Worm (Caenorhabditis elegans) whole organism, L3 larva: Measurements from ENCODE around the gene T24H10.1.

Experiments used
- R02D3.7 ChIP-seq: fragments of 150-350 bp; optimal IDR thresholded peaks from 2 replicates; lab custom pipeline; 2014; ENCODE audit warnings: missing biosample characterization, missing genetic modification characterization
- ZK546.5 ChIP-seq: sonication (generic microtip); optimal IDR thresholded peaks from 2 replicates; lab custom pipeline; 2017; ENCODE audit warnings: missing biosample characterization, missing genetic modification characterization
- aly-2 ChIP-seq: fragments of 150-350 bp; optimal IDR thresholded peaks from 2 replicates; lab custom pipeline; 2014; ENCODE audit warnings: missing biosample characterization, missing genetic modification characterization
- ama-1 ChIP-seq: fragments of 150-350 bp; optimal IDR thresholded peaks from 2 replicates; lab custom pipeline; 2018
- ceh-16 ChIP-seq: sonication (generic microtip); optimal IDR thresholded peaks from 2 replicates; lab custom pipeline; 2017; ENCODE audit warnings: missing biosample characterization, missing genetic modification characterization
- ceh-28 ChIP-seq: fragments of 150-350 bp; optimal IDR thresholded peaks from 2 replicates; lab custom pipeline; 2014; ENCODE audit warnings: missing biosample characterization, missing genetic modification reagents, missing genetic modification characterization
- ceh-9 ChIP-seq: sonication (generic microtip); optimal IDR thresholded peaks from 2 replicates; lab custom pipeline; 2018; ENCODE audit warnings: missing biosample characterization, missing genetic modification characterization
- daf-12 ChIP-seq: fragments of 150-350 bp; optimal IDR thresholded peaks from 2 replicates; lab custom pipeline; 2014; ENCODE audit warnings: missing biosample characterization, missing genetic modification reagents, missing genetic modification characterization
- egl-27 ChIP-seq: sonication (generic microtip); optimal IDR thresholded peaks from 4 replicates; lab custom pipeline; 2017; ENCODE audit warnings: missing biosample characterization, missing genetic modification reagents, missing genetic modification characterization
- egl-5 ChIP-seq: fragments of 150-350 bp; optimal IDR thresholded peaks from 2 replicates; lab custom pipeline; 2017; ENCODE audit warnings: missing biosample characterization, missing genetic modification reagents, missing genetic modification characterization, inconsistent platforms
- elt-1 ChIP-seq: fragments of 150-350 bp; optimal IDR thresholded peaks from 2 replicates; lab custom pipeline; 2014; ENCODE audit warnings: missing biosample characterization, missing genetic modification characterization
- elt-2 ChIP-seq: sonication (generic microtip); optimal IDR thresholded peaks from 2 replicates; lab custom pipeline; 2016; ENCODE audit warnings: missing genetic modification reagents, mild to moderate bottlenecking, missing genetic modification characterization, missing compliant biosample characterization
- elt-3 ChIP-seq, 3 experiments: fragments of 150-350 bp in 1 of 3; sonication (generic microtip) in 2 of 3; optimal IDR thresholded peaks; 2 replicates in 2 of 3; 4 replicates in 1 of 3; lab custom pipeline; 2014 to 2017; ENCODE audit warnings: missing biosample characterization in 3 of 3, missing genetic modification characterization in 3 of 3
- eor-1 ChIP-seq, 2 experiments: fragments of 150-350 bp; optimal IDR thresholded peaks; 2 replicates each; lab custom pipeline; 2014 to 2018; ENCODE audit warnings: missing biosample characterization in 2 of 2, missing genetic modification characterization in 2 of 2
- fkh-10 ChIP-seq: sonication (generic microtip); optimal IDR thresholded peaks from 2 replicates; lab custom pipeline; 2017; ENCODE audit warnings: missing biosample characterization, missing genetic modification reagents, missing genetic modification characterization
- fkh-2 ChIP-seq: fragments of 150-350 bp; optimal IDR thresholded peaks from 2 replicates; lab custom pipeline; 2014; ENCODE audit warnings: missing biosample characterization, missing genetic modification reagents, missing genetic modification characterization
- fos-1 ChIP-seq: fragments of 150-350 bp; optimal IDR thresholded peaks from 2 replicates; lab custom pipeline; 2014; ENCODE audit warnings: missing biosample characterization, missing genetic modification characterization
- hmg-11 ChIP-seq: sonication (generic microtip); optimal IDR thresholded peaks from 2 replicates; lab custom pipeline; 2016; ENCODE audit warnings: missing genetic modification characterization, missing compliant biosample characterization
- jun-1 ChIP-seq: fragments of 150-350 bp; optimal IDR thresholded peaks from 2 replicates; lab custom pipeline; 2014; ENCODE audit warnings: missing biosample characterization, missing genetic modification reagents, missing genetic modification characterization
- lin-15B ChIP-seq: fragments of 150-350 bp; optimal IDR thresholded peaks from 2 replicates; lab custom pipeline; 2014; ENCODE audit warnings: missing biosample characterization, missing genetic modification characterization
- lin-39 ChIP-seq: fragments of 150-350 bp; optimal IDR thresholded peaks from 2 replicates; lab custom pipeline; 2018; ENCODE audit warnings: missing biosample characterization, missing genetic modification reagents, missing genetic modification characterization
- lsy-12 ChIP-seq: sonication (generic microtip); optimal IDR thresholded peaks from 2 replicates; lab custom pipeline; 2016; ENCODE audit warnings: mild to moderate bottlenecking, missing genetic modification characterization, missing compliant biosample characterization
- nfya-1 ChIP-seq: sonication (generic microtip); optimal IDR thresholded peaks from 2 replicates; lab custom pipeline; 2017; ENCODE audit warnings: missing genetic modification characterization, mild to moderate bottlenecking, missing compliant biosample characterization, antibody characterized with exemption, moderate library complexity; ENCODE audit not compliant: insufficient read depth
- nhr-11 ChIP-seq: fragments of 150-350 bp; optimal IDR thresholded peaks from 2 replicates; lab custom pipeline; 2014; ENCODE audit warnings: missing biosample characterization, missing genetic modification characterization
- nhr-23 ChIP-seq: fragments of 150-350 bp; optimal IDR thresholded peaks from 2 replicates; lab custom pipeline; 2014; ENCODE audit warnings: missing biosample characterization, missing genetic modification reagents, missing genetic modification characterization
- nhr-25 ChIP-seq: sonication (generic microtip); optimal IDR thresholded peaks from 2 replicates; lab custom pipeline; 2017; ENCODE audit warnings: missing biosample characterization, missing genetic modification characterization
- nhr-28 ChIP-seq: fragments of 150-350 bp; optimal IDR thresholded peaks from 2 replicates; lab custom pipeline; 2014; ENCODE audit warnings: missing biosample characterization, missing genetic modification characterization
- nhr-43 ChIP-seq: sonication (generic microtip); optimal IDR thresholded peaks from 2 replicates; lab custom pipeline; 2016; ENCODE audit warnings: mild to moderate bottlenecking, missing genetic modification characterization, missing compliant biosample characterization; ENCODE audit not compliant: poor library complexity, severe bottlenecking
- nhr-76 ChIP-seq: fragments of 150-350 bp; sonication (generic microtip); optimal IDR thresholded peaks from 5 replicates; lab custom pipeline; 2014; ENCODE audit warnings: missing biosample characterization, missing genetic modification characterization
- nhr-77 ChIP-seq: fragments of 150-350 bp; optimal IDR thresholded peaks from 2 replicates; lab custom pipeline; 2014; ENCODE audit warnings: missing biosample characterization, missing genetic modification characterization
- pha-4 ChIP-seq: fragments of 150-350 bp; optimal IDR thresholded peaks from 2 replicates; lab custom pipeline; 2014; ENCODE audit warnings: missing biosample characterization, missing genetic modification reagents, missing genetic modification characterization
- pqm-1 ChIP-seq: fragments of 150-350 bp; optimal IDR thresholded peaks from 2 replicates; lab custom pipeline; 2017; ENCODE audit warnings: missing biosample characterization, missing genetic modification characterization, inconsistent platforms
- sea-2 ChIP-seq: fragments of 150-350 bp; sonication (generic microtip); optimal IDR thresholded peaks from 4 replicates; lab custom pipeline; 2014; ENCODE audit warnings: missing biosample characterization, missing genetic modification reagents, missing genetic modification characterization
- skn-1 ChIP-seq: fragments of 150-350 bp; optimal IDR thresholded peaks from 2 replicates; lab custom pipeline; 2014; ENCODE audit warnings: missing biosample characterization, missing genetic modification characterization
- snpc-4 ChIP-seq: fragments of 150-350 bp; optimal IDR thresholded peaks from 2 replicates; lab custom pipeline; 2014; ENCODE audit warnings: missing biosample characterization, missing genetic modification characterization
- tbx-2 ChIP-seq: sonication (generic microtip); optimal IDR thresholded peaks from 2 replicates; lab custom pipeline; 2016; ENCODE audit warnings: mild to moderate bottlenecking, missing genetic modification characterization, missing compliant biosample characterization
- unc-39 ChIP-seq: sonication (generic microtip); optimal IDR thresholded peaks from 4 replicates; lab custom pipeline; 2017; ENCODE audit warnings: missing biosample characterization, missing genetic modification characterization
- unc-62 ChIP-seq: fragments of 150-350 bp; sonication (generic microtip); optimal IDR thresholded peaks from 4 replicates; lab custom pipeline; 2014; ENCODE audit warnings: missing biosample characterization, missing genetic modification reagents, missing genetic modification characterization
- ztf-11 ChIP-seq: fragments of 150-350 bp; optimal IDR thresholded peaks from 2 replicates; lab custom pipeline; 2014; ENCODE audit warnings: missing biosample characterization, missing genetic modification characterization

T24H10.1 gene

ce11 chrII:9099017-9099416 lies at the start of gene T24H10.1:
TSS of gene T24H10.1 (plus strand) at chrII:9099371.
- TF ChIP-seq aly-2 (tag; lab: Kevin White, UChicago) (no peak), R02D3.7 (peak; percentile 25), pha-4 (tag; lab: Kevin White, UChicago) (peak; percentile 72), lin-15B (tag; lab: Kevin White, UChicago) (peak; percentile 67), ceh-16 (tag; lab: Kevin White, UChicago) (no peak), ceh-28 (tag; lab: Kevin White, UChicago) (peak; percentile 28), hmg-11 (peak; percentile 44), nhr-25 (peak; percentile 51), nhr-43 (tag; lab: Kevin White, UChicago) (peak; percentile 48), nhr-23 (tag; lab: Kevin White, UChicago) (peak; percentile 65), sea-2 (GFP tag; lab: Kevin White, UChicago) (no peak), nfya-1 (tag; lab: Kevin White, UChicago) (peak; percentile 72), ceh-9 (tag; lab: Kevin White, UChicago) (no peak), lsy-12 (tag; lab: Kevin White, UChicago) (peak; percentile 14), pqm-1 (tag; lab: Kevin White, UChicago) (peak; percentile 12), snpc-4 (peak; percentile 56), tbx-2 (tag; lab: Kevin White, UChicago) (peak; percentile 55), skn-1 (tag; lab: Kevin White, UChicago) (peak; percentile 72), elt-2 (tag; lab: Kevin White, UChicago) (peak; percentile 30), nhr-11 (tag; lab: Kevin White, UChicago) (no peak)

ce11 chrII:9053564-9053963 lies 45.6 kb upstream of the T24H10.1 start, which contains the start of gene T24B8.7:
TSS of gene T24B8.7 (minus strand) at chrII:9053664.
- TF ChIP-seq unc-39 (no peak), hmg-11 (no peak), unc-62 (GFP tag; lab: Kevin White, UChicago) (no peak), ama-1 (no peak), nhr-23 (tag; lab: Kevin White, UChicago) (no peak)

ce11 chrII:9054604-9055003 lies 44.6 kb upstream of the T24H10.1 start, which contains the start of gene chmp-7:
TSS of gene chmp-7 (plus strand) at chrII:9054972.
- TF ChIP-seq elt-1 (no peak), ceh-28 (tag; lab: Kevin White, UChicago) (no peak), nhr-25 (peak; percentile 85), nhr-28 (no peak), fkh-2 (tag; lab: Kevin White, UChicago) (no peak), nhr-23 (tag; lab: Kevin White, UChicago) (peak; percentile 79), pha-4 (tag; lab: Kevin White, UChicago) (peak; percentile 95), lin-39 (tag; lab: Kevin White, UChicago) (peak; percentile 50), hmg-11 (peak; percentile 75), ztf-11 (no peak), daf-12 (tag; lab: Kevin White, UChicago) (no peak), egl-5 (tag; lab: Kevin White, UChicago) (peak; percentile 76), nhr-76 (tag; lab: Kevin White, UChicago) (no peak), fos-1 (tag; lab: Kevin White, UChicago) (no peak), eor-1 (tag; optimal IDR thresholded peaks at IDR 0.05; lab: Kevin White, UChicago) (no peak), egl-27 (tag; lab: Kevin White, UChicago) (peak; percentile 26), R02D3.7 (peak; percentile 68), nfya-1 (tag; lab: Kevin White, UChicago) (peak; percentile 88), tbx-2 (tag; lab: Kevin White, UChicago) (peak; percentile 32), sea-2 (GFP tag; lab: Kevin White, UChicago) (peak; percentile 79), nhr-77 (no peak), nhr-43 (tag; lab: Kevin White, UChicago) (peak; percentile 83), lsy-12 (tag; lab: Kevin White, UChicago) (peak; percentile 57), ceh-9 (tag; lab: Kevin White, UChicago) (no peak), ZK546.5 (tag; lab: Kevin White, UChicago) (no peak), ceh-16 (tag; lab: Kevin White, UChicago) (no peak), elt-3 (tag; optimal IDR thresholded peaks at IDR 0.05; lab: Kevin White, UChicago) (no peak), jun-1 (tag; lab: Kevin White, UChicago) (peak; percentile 78), unc-39 (no peak), unc-62 (GFP tag; lab: Kevin White, UChicago) (peak; percentile 34), pqm-1 (tag; lab: Kevin White, UChicago) (peak; percentile 37), elt-2 (tag; lab: Kevin White, UChicago) (peak; percentile 62), fkh-10 (GFP tag; lab: Kevin White, UChicago) (peak; percentile 25), lin-15B (tag; lab: Kevin White, UChicago) (peak; percentile 87), skn-1 (tag; lab: Kevin White, UChicago) (peak; percentile 82)
